Fruit fly (Drosophila melanogaster) whole organism, pupa: Measurements from ENCODE around the gene CG15533.

Experiments
- CG10348 ChIP-seq: fragments of 200-800 bp; sonication (Bioruptor generic); IDR thresholded peaks from 2 replicates; pipeline ENCODE4 v1.3.6; 2022; ENCODE audit warnings: missing biosample characterization, missing genetic modification characterization
- CG12605 ChIP-seq: fragments of 200-800 bp; sonication (Bioruptor generic); IDR thresholded peaks from 2 replicates; pipeline ENCODE4 v1.3.6; 2022; ENCODE audit warnings: missing biosample characterization, missing genetic modification characterization
- CG13204 ChIP-seq: fragments of 200-800 bp; sonication (Bioruptor generic); optimal IDR thresholded peaks from 2 replicates; lab custom pipeline; 2018; ENCODE audit warnings: missing biosample characterization, mild to moderate bottlenecking, missing genetic modification characterization, moderate library complexity
- CG14655 ChIP-seq: fragments of 200-800 bp; sonication (Bioruptor generic); optimal IDR thresholded peaks from 3 replicates; lab custom pipeline; 2017; ENCODE audit warnings: mild to moderate bottlenecking, missing biosample characterization, missing genetic modification reagents, missing genetic modification characterization
- CG15710 ChIP-seq: fragments of 200-800 bp; sonication (Bioruptor generic); optimal IDR thresholded peaks from 2 replicates; lab custom pipeline; 2018; ENCODE audit warnings: missing biosample characterization, mild to moderate bottlenecking, missing genetic modification characterization, moderate library complexity
- CG17806 ChIP-seq: fragments of 200-800 bp; sonication (Bioruptor generic); optimal IDR thresholded peaks from 2 replicates; lab custom pipeline; 2018; ENCODE audit warnings: missing biosample characterization, mild to moderate bottlenecking, missing genetic modification characterization, moderate library complexity
- CG32121 ChIP-seq: fragments of 200-800 bp; sonication (Bioruptor generic); IDR thresholded peaks from 2 replicates; pipeline ENCODE4 v1.3.6; 2022; ENCODE audit warnings: missing biosample characterization, missing genetic modification characterization
- CG34367 ChIP-seq: fragments of 200-800 bp; sonication (Bioruptor generic); optimal IDR thresholded peaks from 2 replicates; lab custom pipeline; 2018; ENCODE audit warnings: missing biosample characterization, mild to moderate bottlenecking, missing genetic modification characterization
- CG4496 ChIP-seq: fragments of 200-800 bp; sonication (Bioruptor generic); IDR thresholded peaks from 3 replicates; pipeline ENCODE4 v1.3.6; 2022; ENCODE audit warnings: missing biosample characterization, missing genetic modification characterization
- CG8159 ChIP-seq: fragments of 200-800 bp; sonication (Bioruptor generic); optimal IDR thresholded peaks from 3 replicates; lab custom pipeline; 2018; ENCODE audit warnings: missing biosample characterization, mild to moderate bottlenecking, missing genetic modification characterization, moderate library complexity
- CG8301 ChIP-seq: fragments of 200-800 bp; sonication (Bioruptor generic); optimal IDR thresholded peaks from 2 replicates; lab custom pipeline; 2018; ENCODE audit warnings: missing biosample characterization, mild to moderate bottlenecking, missing genetic modification characterization
- CG9948 ChIP-seq: fragments of 200-800 bp; sonication (Bioruptor generic); optimal IDR thresholded peaks from 2 replicates; lab custom pipeline; 2018; ENCODE audit warnings: missing biosample characterization, mild to moderate bottlenecking, missing genetic modification characterization, moderate library complexity
- D1 ChIP-seq: fragments of 200-800 bp; sonication (Bioruptor generic); optimal IDR thresholded peaks from 2 replicates; lab custom pipeline; 2018; ENCODE audit warnings: missing biosample characterization, mild to moderate bottlenecking, missing genetic modification characterization, moderate library complexity
- EcR ChIP-seq: fragments of 200-800 bp; sonication (Bioruptor generic); optimal IDR thresholded peaks from 3 replicates; lab custom pipeline; 2019; ENCODE audit warnings: missing biosample characterization, missing genetic modification characterization, mild to moderate bottlenecking, moderate library complexity, missing genetic modification reagents
- Ets98B ChIP-seq: fragments of 200-800 bp; sonication (Bioruptor generic); IDR thresholded peaks from 2 replicates; pipeline ENCODE4 v1.3.6; 2022; ENCODE audit warnings: missing biosample characterization, missing genetic modification characterization
- Pif1A ChIP-seq: fragments of 200-800 bp; sonication (Bioruptor generic); optimal IDR thresholded peaks from 3 replicates; lab custom pipeline; 2016; ENCODE audit warnings: missing biosample characterization, missing genetic modification characterization
- Pif1B ChIP-seq: fragments of 200-800 bp; sonication (Bioruptor generic); optimal IDR thresholded peaks from 3 replicates; lab custom pipeline; 2016; ENCODE audit warnings: missing biosample characterization, missing genetic modification characterization
- Snoo ChIP-seq: fragments of 200-800 bp; sonication (Bioruptor generic); optimal IDR thresholded peaks from 3 replicates; lab custom pipeline; 2017; ENCODE audit warnings: missing biosample characterization, mild to moderate bottlenecking, missing genetic modification characterization, inconsistent platforms
- fd96Ca ChIP-seq: fragments of 200-800 bp; sonication (Bioruptor generic); IDR thresholded peaks from 3 replicates; pipeline ENCODE4 v1.3.6; 2022; ENCODE audit warnings: missing biosample characterization, missing genetic modification characterization
- gl ChIP-seq: fragments of 200-800 bp; sonication (Bioruptor generic); optimal IDR thresholded peaks from 2 replicates; lab custom pipeline; 2018; ENCODE audit warnings: missing biosample characterization, mild to moderate bottlenecking, missing genetic modification characterization
- rn ChIP-seq: fragments of 200-800 bp; sonication (Bioruptor generic); IDR thresholded peaks from 2 replicates; pipeline ENCODE4 v1.3.6; 2022; ENCODE audit warnings: missing biosample characterization, missing genetic modification characterization

The CG15533 gene

dm6 chr3R:30455817-30456544, 27.4 kb downstream of the CG15533 start, which contains the start of gene aralar1:
Gene aralar1, minus strand, starts transcription at chr3R:30455867.
- TF ChIP-seq CG8159: no peak
- no peak for TF ChIP-seq CG9948 (tag; lab: Kevin White, UChicago)
- no peak for TF ChIP-seq CG12605 (GFP tag; lab: Robert Waterston, UW)
- TF ChIP-seq rn (GFP tag; lab: Robert Waterston, UW): no peak
- TF ChIP-seq D1 (tag; lab: Kevin White, UChicago): no peak
- no peak for TF ChIP-seq CG4496 (GFP tag; lab: Robert Waterston, UW)
- TF ChIP-seq CG10348: no peak
- TF ChIP-seq CG14655: no peak
- no peak for TF ChIP-seq EcR (GFP tag; lab: Kevin White, UChicago)
- TF ChIP-seq CG15710 (tag; lab: Kevin White, UChicago): no peak
- TF ChIP-seq CG8301: no peak
- no peak for TF ChIP-seq CG32121 (GFP tag; lab: Robert Waterston, UW)
- no peak for TF ChIP-seq fd96Ca (GFP tag; lab: Robert Waterston, UW)
- no peak for TF ChIP-seq CG13204 (GFP tag; lab: Kevin White, UChicago)

dm6 chr3R:30459066-30459935, 30.7 kb downstream of the CG15533 start, which contains the start of the genes CG2224 and CDase:
Gene CG2224, minus strand, starts transcription at chr3R:30459300.
Gene CDase, plus strand, starts transcription at chr3R:30459521.
- TF ChIP-seq Snoo (tag; lab: Kevin White, UChicago) (no peak), CG13204 (GFP tag; lab: Kevin White, UChicago) (no peak), Pif1A (GFP tag; lab: Kevin White, UChicago) (no peak), Pif1B (GFP tag; lab: Kevin White, UChicago) (no peak), gl (tag; lab: Kevin White, UChicago) (no peak), CG8301 (no peak), fd96Ca (GFP tag; lab: Robert Waterston, UW) (no peak), D1 (tag; lab: Kevin White, UChicago) (no peak), Ets98B (GFP tag; lab: Robert Waterston, UW) (no peak), CG34367 (no peak), CG32121 (GFP tag; lab: Robert Waterston, UW) (no peak), CG8159 (no peak), CG17806 (tag; lab: Kevin White, UChicago) (no peak)

- TF ChIP-seq Ets98B (GFP tag; lab: Robert Waterston, UW) (no peak; the same call in 1 of the 2 replicates), CG17806 (tag; lab: Kevin White, UChicago) (no peak), Pif1B (GFP tag; lab: Kevin White, UChicago) (no peak), fd96Ca (GFP tag; lab: Robert Waterston, UW) (no peak), EcR (GFP tag; lab: Kevin White, UChicago) (no peak), CG14655 (no peak), CG12605 (GFP tag; lab: Robert Waterston, UW) (no peak), CG4496 (GFP tag; lab: Robert Waterston, UW) (0 out of 3 replicates have a peak, but pooled peaks have one; percentile 13), CG32121 (GFP tag; lab: Robert Waterston, UW) (0 out of 2 replicates have a peak, but pooled peaks have one; percentile 41), D1 (tag; lab: Kevin White, UChicago) (no peak), CG34367 (no peak), CG15710 (tag; lab: Kevin White, UChicago) (no peak)
These were observed 31.6 kb downstream of the CG15533 start for dm6 chr3R:30460187-30460586.

- TF ChIP-seq Pif1B (GFP tag; lab: Kevin White, UChicago) (peak; percentile 48), CG4496 (GFP tag; lab: Robert Waterston, UW) (peak; percentile 41; the same call in 2 of the 3 replicates), Snoo (tag; lab: Kevin White, UChicago) (peak; percentile 36), CG34367 (peak; percentile 58), D1 (tag; lab: Kevin White, UChicago) (no peak), CG15710 (tag; lab: Kevin White, UChicago) (peak; percentile 67), Ets98B (GFP tag; lab: Robert Waterston, UW) (peak; percentile 56; the same call in 1 of the 2 replicates), CG9948 (tag; lab: Kevin White, UChicago) (peak; percentile 55), CG8159 (peak; percentile 66), CG17806 (tag; lab: Kevin White, UChicago) (peak; percentile 58), CG32121 (GFP tag; lab: Robert Waterston, UW) (peak; percentile 63), Pif1A (GFP tag; lab: Kevin White, UChicago) (no peak), CG14655 (no peak), gl (tag; lab: Kevin White, UChicago) (no peak), CG8301 (peak; percentile 63), CG13204 (GFP tag; lab: Kevin White, UChicago) (peak; percentile 59), CG10348 (no peak), CG12605 (GFP tag; lab: Robert Waterston, UW) (peak; percentile 65), fd96Ca (GFP tag; lab: Robert Waterston, UW) (no peak), rn (GFP tag; lab: Robert Waterston, UW) (no peak), EcR (GFP tag; lab: Kevin White, UChicago) (peak; percentile 58)
These were observed 33.1 kb downstream of the CG15533 start for dm6 chr3R:30461608-30462243.
